Fruit fly (Drosophila melanogaster) whole organism, pupa: ENCODE data around the gene CG46396.

Source experiments
- CG10348 ChIP-seq: fragments of 200-800 bp; sonication (Bioruptor generic); IDR thresholded peaks from 2 replicates; pipeline ENCODE4 v1.3.6; 2022; ENCODE audit warnings: missing biosample characterization, missing genetic modification characterization
- CG12605 ChIP-seq: fragments of 200-800 bp; sonication (Bioruptor generic); IDR thresholded peaks from 2 replicates; pipeline ENCODE4 v1.3.6; 2022; ENCODE audit warnings: missing biosample characterization, missing genetic modification characterization
- CG13204 ChIP-seq: fragments of 200-800 bp; sonication (Bioruptor generic); optimal IDR thresholded peaks from 2 replicates; lab custom pipeline; 2018; ENCODE audit warnings: missing biosample characterization, mild to moderate bottlenecking, missing genetic modification characterization, moderate library complexity
- CG14655 ChIP-seq: fragments of 200-800 bp; sonication (Bioruptor generic); optimal IDR thresholded peaks from 3 replicates; lab custom pipeline; 2017; ENCODE audit warnings: mild to moderate bottlenecking, missing biosample characterization, missing genetic modification reagents, missing genetic modification characterization
- CG15710 ChIP-seq: fragments of 200-800 bp; sonication (Bioruptor generic); optimal IDR thresholded peaks from 2 replicates; lab custom pipeline; 2018; ENCODE audit warnings: missing biosample characterization, mild to moderate bottlenecking, missing genetic modification characterization, moderate library complexity
- CG17806 ChIP-seq: fragments of 200-800 bp; sonication (Bioruptor generic); optimal IDR thresholded peaks from 2 replicates; lab custom pipeline; 2018; ENCODE audit warnings: missing biosample characterization, mild to moderate bottlenecking, missing genetic modification characterization, moderate library complexity
- CG32121 ChIP-seq: fragments of 200-800 bp; sonication (Bioruptor generic); IDR thresholded peaks from 2 replicates; pipeline ENCODE4 v1.3.6; 2022; ENCODE audit warnings: missing biosample characterization, missing genetic modification characterization
- CG34367 ChIP-seq: fragments of 200-800 bp; sonication (Bioruptor generic); optimal IDR thresholded peaks from 2 replicates; lab custom pipeline; 2018; ENCODE audit warnings: missing biosample characterization, mild to moderate bottlenecking, missing genetic modification characterization
- CG4496 ChIP-seq: fragments of 200-800 bp; sonication (Bioruptor generic); IDR thresholded peaks from 3 replicates; pipeline ENCODE4 v1.3.6; 2022; ENCODE audit warnings: missing biosample characterization, missing genetic modification characterization
- CG8159 ChIP-seq: fragments of 200-800 bp; sonication (Bioruptor generic); optimal IDR thresholded peaks from 3 replicates; lab custom pipeline; 2018; ENCODE audit warnings: missing biosample characterization, mild to moderate bottlenecking, missing genetic modification characterization, moderate library complexity
- CG8301 ChIP-seq: fragments of 200-800 bp; sonication (Bioruptor generic); optimal IDR thresholded peaks from 2 replicates; lab custom pipeline; 2018; ENCODE audit warnings: missing biosample characterization, mild to moderate bottlenecking, missing genetic modification characterization
- CG9948 ChIP-seq: fragments of 200-800 bp; sonication (Bioruptor generic); optimal IDR thresholded peaks from 2 replicates; lab custom pipeline; 2018; ENCODE audit warnings: missing biosample characterization, mild to moderate bottlenecking, missing genetic modification characterization, moderate library complexity
- D1 ChIP-seq: fragments of 200-800 bp; sonication (Bioruptor generic); optimal IDR thresholded peaks from 2 replicates; lab custom pipeline; 2018; ENCODE audit warnings: missing biosample characterization, mild to moderate bottlenecking, missing genetic modification characterization, moderate library complexity
- EcR ChIP-seq: fragments of 200-800 bp; sonication (Bioruptor generic); optimal IDR thresholded peaks from 3 replicates; lab custom pipeline; 2019; ENCODE audit warnings: missing biosample characterization, missing genetic modification characterization, mild to moderate bottlenecking, moderate library complexity, missing genetic modification reagents
- Ets98B ChIP-seq: fragments of 200-800 bp; sonication (Bioruptor generic); IDR thresholded peaks from 2 replicates; pipeline ENCODE4 v1.3.6; 2022; ENCODE audit warnings: missing biosample characterization, missing genetic modification characterization
- Pif1A ChIP-seq: fragments of 200-800 bp; sonication (Bioruptor generic); optimal IDR thresholded peaks from 3 replicates; lab custom pipeline; 2016; ENCODE audit warnings: missing biosample characterization, missing genetic modification characterization
- Pif1B ChIP-seq: fragments of 200-800 bp; sonication (Bioruptor generic); optimal IDR thresholded peaks from 3 replicates; lab custom pipeline; 2016; ENCODE audit warnings: missing biosample characterization, missing genetic modification characterization
- Snoo ChIP-seq: fragments of 200-800 bp; sonication (Bioruptor generic); optimal IDR thresholded peaks from 3 replicates; lab custom pipeline; 2017; ENCODE audit warnings: missing biosample characterization, mild to moderate bottlenecking, missing genetic modification characterization, inconsistent platforms
- fd96Ca ChIP-seq: fragments of 200-800 bp; sonication (Bioruptor generic); IDR thresholded peaks from 3 replicates; pipeline ENCODE4 v1.3.6; 2022; ENCODE audit warnings: missing biosample characterization, missing genetic modification characterization
- gl ChIP-seq: fragments of 200-800 bp; sonication (Bioruptor generic); optimal IDR thresholded peaks from 2 replicates; lab custom pipeline; 2018; ENCODE audit warnings: missing biosample characterization, mild to moderate bottlenecking, missing genetic modification characterization
- rn ChIP-seq: fragments of 200-800 bp; sonication (Bioruptor generic); IDR thresholded peaks from 2 replicates; pipeline ENCODE4 v1.3.6; 2022; ENCODE audit warnings: missing biosample characterization, missing genetic modification characterization

CG46396 gene

DNA sequence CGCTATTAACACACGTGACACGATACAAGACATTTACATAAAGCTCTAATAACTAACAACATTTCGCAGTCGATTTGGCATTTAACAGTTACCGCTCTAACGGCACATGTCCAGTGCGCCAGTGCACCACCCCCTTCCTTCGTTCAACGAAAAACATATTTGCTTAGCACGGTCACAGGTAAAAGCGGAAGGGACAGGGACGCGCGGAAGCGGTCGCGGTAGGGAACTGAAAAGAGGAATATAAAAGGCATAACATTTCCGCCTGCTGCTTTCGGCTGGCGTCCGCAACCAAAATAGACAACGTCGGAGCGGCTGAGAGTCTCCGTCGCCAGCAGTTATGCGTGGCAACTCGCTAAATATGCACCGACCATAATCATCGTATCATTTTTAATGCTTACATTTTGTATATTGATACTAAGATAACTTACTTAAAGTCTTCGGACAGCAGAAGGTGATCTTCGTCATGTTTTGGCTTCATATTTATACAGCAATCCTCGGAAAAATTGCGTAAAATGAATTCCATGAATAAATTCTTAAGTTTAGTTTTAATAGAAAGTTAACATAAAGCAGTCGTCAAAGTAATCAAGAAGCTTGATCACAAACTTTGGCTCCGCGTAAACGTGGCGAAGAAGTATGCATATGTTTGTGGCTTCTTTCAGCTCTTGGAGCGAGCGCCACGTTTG lies 48.0 kb downstream of the CG46396 start:
- TF ChIP-seq D1 (no peak), Ets98B (GFP tag; lab: Robert Waterston, UW) (0 out of 2 replicates have a peak, but pooled peaks have one; percentile 22), Pif1B (peak; percentile 27), CG8301 (tag; lab: Kevin White, UChicago) (peak; percentile 75), rn (no peak), CG15710 (tag; lab: Kevin White, UChicago) (peak; percentile 26), Snoo (tag; lab: Kevin White, UChicago) (no peak), EcR (no peak), CG14655 (GFP tag; lab: Kevin White, UChicago) (peak; percentile 80), CG12605 (no peak), CG10348 (no peak), gl (tag; lab: Kevin White, UChicago) (no peak), CG32121 (peak; percentile 54; the same call in 1 of the 2 replicates), CG34367 (peak; percentile 6), CG4496 (GFP tag; lab: Robert Waterston, UW) (0 out of 3 replicates have a peak, but pooled peaks have one; percentile 5), Pif1A (peak; percentile 59), CG9948 (tag; lab: Kevin White, UChicago) (peak; percentile 30), CG13204 (no peak), CG8159 (tag; lab: Kevin White, UChicago) (peak; percentile 30), fd96Ca (GFP tag; lab: Robert Waterston, UW) (peak; percentile 46; the same call in 1 of the 3 replicates), CG17806 (tag; lab: Kevin White, UChicago) (peak; percentile 31)
- TF ChIP-seq, all 21 proteins: peak for 13

DNA sequence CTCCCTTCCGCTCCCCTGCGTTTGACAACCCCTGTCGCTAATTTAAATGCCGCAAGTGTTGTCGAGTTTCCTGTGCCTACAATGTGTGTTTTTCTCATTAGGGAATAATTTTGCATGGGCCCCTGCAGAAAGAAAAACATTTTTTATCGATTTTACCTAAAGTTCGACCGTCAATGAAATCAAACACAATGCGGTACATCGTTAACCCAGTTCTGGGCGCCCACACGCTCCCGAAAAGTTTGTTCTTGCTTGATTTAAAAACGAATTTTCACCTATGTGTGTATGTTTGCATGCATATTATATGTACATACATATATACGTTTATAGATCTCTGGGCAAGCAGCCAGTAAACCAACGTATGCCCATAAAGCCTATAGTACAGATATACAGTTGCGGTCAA lies 48.6 kb downstream of the CG46396 start:
- TF ChIP-seq CG9948 (tag; lab: Kevin White, UChicago) (no peak), fd96Ca (GFP tag; lab: Robert Waterston, UW) (no peak), Ets98B (GFP tag; lab: Robert Waterston, UW) (no peak), CG8301 (tag; lab: Kevin White, UChicago) (no peak)

DNA sequence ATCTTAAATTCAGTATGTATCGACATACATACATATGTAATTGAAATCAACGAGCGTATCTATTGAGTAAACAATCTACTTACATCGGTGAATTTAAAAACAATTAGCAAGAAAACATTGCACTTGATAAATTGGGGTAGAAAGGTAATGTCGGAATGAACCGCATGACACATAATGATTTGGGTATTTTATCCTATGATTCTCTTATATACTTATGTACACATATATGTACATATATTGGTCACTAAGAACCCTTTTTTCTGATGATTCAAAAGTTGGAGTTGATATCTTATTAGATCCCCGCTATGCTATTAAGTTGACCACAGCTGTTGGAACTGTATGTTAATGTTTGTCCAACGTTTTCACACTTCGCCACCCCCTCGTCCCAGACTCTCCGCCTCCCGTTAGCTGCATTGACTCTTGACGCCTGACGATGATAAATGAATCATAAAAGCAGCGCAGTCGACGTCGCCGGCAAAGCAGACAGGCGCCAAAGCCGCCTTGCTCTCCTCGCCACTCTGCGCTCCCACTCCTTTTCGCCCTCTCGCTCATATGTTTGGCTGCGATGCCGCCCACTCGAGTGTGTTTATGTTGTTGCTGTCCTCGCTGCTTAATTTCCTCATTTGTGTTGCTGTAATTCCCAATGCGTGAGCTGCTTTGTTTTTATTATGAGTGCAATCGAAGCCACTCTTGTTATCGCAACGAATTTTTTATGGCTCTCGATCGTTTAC lies 49.2 kb downstream of the CG46396 start:
- TF ChIP-seq CG4496 (GFP tag; lab: Robert Waterston, UW), result peak; percentile 60; the same call in 2 of the 3 replicates
- peak; percentile 24 for TF ChIP-seq EcR
- TF ChIP-seq Pif1A, result no peak
- peak; percentile 31 for TF ChIP-seq CG17806 (tag; lab: Kevin White, UChicago)
- TF ChIP-seq fd96Ca (GFP tag; lab: Robert Waterston, UW), result no peak
- peak; percentile 37; the same call in 1 of the 2 replicates for TF ChIP-seq CG32121
- no peak for TF ChIP-seq Pif1B
- TF ChIP-seq Snoo (tag; lab: Kevin White, UChicago), result no peak
- peak; percentile 28 for TF ChIP-seq CG13204
- peak; percentile 36 for TF ChIP-seq CG34367
- TF ChIP-seq CG10348, result 0 out of 2 replicates have a peak, but pooled peaks have one; percentile 19
- peak; percentile 43 for TF ChIP-seq CG15710 (tag; lab: Kevin White, UChicago)
- TF ChIP-seq CG8159 (tag; lab: Kevin White, UChicago), result peak; percentile 50
- TF ChIP-seq CG9948 (tag; lab: Kevin White, UChicago), result peak; percentile 54
- peak; percentile 69 for TF ChIP-seq CG8301 (tag; lab: Kevin White, UChicago)
- peak; percentile 77 for TF ChIP-seq CG14655 (GFP tag; lab: Kevin White, UChicago)
- no peak for TF ChIP-seq rn
- TF ChIP-seq, all 21 proteins: peak for 12

DNA sequence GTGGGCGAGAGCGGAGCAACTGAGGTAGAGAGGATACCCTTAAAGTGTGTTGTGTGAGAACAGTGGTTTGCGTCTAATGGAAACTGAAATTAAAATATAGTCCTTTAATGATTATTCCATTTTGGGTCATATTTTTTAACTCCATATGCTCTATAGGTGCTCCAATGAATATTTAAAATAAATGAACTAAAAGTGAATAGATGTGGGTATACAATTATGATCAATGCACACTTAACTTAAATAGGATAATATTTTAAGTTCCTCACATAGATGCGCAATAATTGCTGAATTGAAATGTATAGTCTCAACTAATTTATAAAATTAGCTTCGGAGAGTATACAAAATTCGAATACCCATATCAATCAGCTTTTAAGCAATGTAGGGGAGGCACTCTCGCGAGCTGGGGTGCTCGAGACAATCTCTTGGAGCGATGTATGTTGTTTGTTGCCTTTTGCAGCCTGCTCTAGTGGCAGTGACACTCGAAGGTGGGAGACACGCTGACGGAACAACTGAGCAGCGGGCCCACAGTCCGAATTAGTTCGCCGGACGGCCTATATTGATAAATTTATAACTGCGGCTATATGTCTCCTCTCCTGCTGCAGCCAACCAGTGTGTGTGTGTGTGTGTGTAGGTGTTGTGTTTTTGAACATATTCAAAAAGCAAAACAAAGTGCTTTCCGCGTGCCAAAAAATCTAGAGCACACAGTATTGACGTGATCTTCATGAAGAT lies 50.0 kb downstream of the CG46396 start:
- TF ChIP-seq CG17806 (tag; lab: Kevin White, UChicago), result peak; percentile 79
- peak; percentile 71 for TF ChIP-seq CG15710 (tag; lab: Kevin White, UChicago)
- peak; percentile 39 for TF ChIP-seq D1
- TF ChIP-seq fd96Ca (GFP tag; lab: Robert Waterston, UW), result no peak
- no peak for TF ChIP-seq CG12605
- no peak; the same call in 1 of the 2 replicates for TF ChIP-seq Ets98B (GFP tag; lab: Robert Waterston, UW)
- TF ChIP-seq Snoo (tag; lab: Kevin White, UChicago), result peak; percentile 65
- peak; percentile 73 for TF ChIP-seq Pif1B
- TF ChIP-seq CG13204, result no peak
- TF ChIP-seq CG8159 (tag; lab: Kevin White, UChicago), result peak; percentile 84
- TF ChIP-seq Pif1A, result peak; percentile 82
- no peak for TF ChIP-seq rn
- TF ChIP-seq gl (tag; lab: Kevin White, UChicago), result peak; percentile 39
- no peak for TF ChIP-seq EcR
- TF ChIP-seq CG10348, result no peak
- peak; percentile 82 for TF ChIP-seq CG8301 (tag; lab: Kevin White, UChicago)
- no peak for TF ChIP-seq CG14655 (GFP tag; lab: Kevin White, UChicago)
- peak; percentile 70 for TF ChIP-seq CG34367
- peak; percentile 79 for TF ChIP-seq CG9948 (tag; lab: Kevin White, UChicago)
- TF ChIP-seq CG32121, result peak; percentile 54
- peak; percentile 72; the same call in 2 of the 3 replicates for TF ChIP-seq CG4496 (GFP tag; lab: Robert Waterston, UW)
